Fruit fly (Drosophila melanogaster) whole organism, pupa: ENCODE data around the gene Tmem214.

Source experiments
- CG13204 ChIP-seq: fragments of 200-800 bp; sonication (Bioruptor generic); optimal IDR thresholded peaks from 2 replicates; lab custom pipeline; 2018; ENCODE audit warnings: missing biosample characterization, mild to moderate bottlenecking, missing genetic modification characterization, moderate library complexity
- CG14655 ChIP-seq: fragments of 200-800 bp; sonication (Bioruptor generic); optimal IDR thresholded peaks from 3 replicates; lab custom pipeline; 2017; ENCODE audit warnings: mild to moderate bottlenecking, missing biosample characterization, missing genetic modification reagents, missing genetic modification characterization
- CG15710 ChIP-seq: fragments of 200-800 bp; sonication (Bioruptor generic); optimal IDR thresholded peaks from 2 replicates; lab custom pipeline; 2018; ENCODE audit warnings: missing biosample characterization, mild to moderate bottlenecking, missing genetic modification characterization, moderate library complexity
- CG32121 ChIP-seq: fragments of 200-800 bp; sonication (Bioruptor generic); IDR thresholded peaks from 2 replicates; pipeline ENCODE4 v1.3.6; 2022; ENCODE audit warnings: missing biosample characterization, missing genetic modification characterization
- CG34367 ChIP-seq: fragments of 200-800 bp; sonication (Bioruptor generic); optimal IDR thresholded peaks from 2 replicates; lab custom pipeline; 2018; ENCODE audit warnings: missing biosample characterization, mild to moderate bottlenecking, missing genetic modification characterization
- CG8159 ChIP-seq: fragments of 200-800 bp; sonication (Bioruptor generic); optimal IDR thresholded peaks from 3 replicates; lab custom pipeline; 2018; ENCODE audit warnings: missing biosample characterization, mild to moderate bottlenecking, missing genetic modification characterization, moderate library complexity
- CG9948 ChIP-seq: fragments of 200-800 bp; sonication (Bioruptor generic); optimal IDR thresholded peaks from 2 replicates; lab custom pipeline; 2018; ENCODE audit warnings: missing biosample characterization, mild to moderate bottlenecking, missing genetic modification characterization, moderate library complexity
- D1 ChIP-seq: fragments of 200-800 bp; sonication (Bioruptor generic); optimal IDR thresholded peaks from 2 replicates; lab custom pipeline; 2018; ENCODE audit warnings: missing biosample characterization, mild to moderate bottlenecking, missing genetic modification characterization, moderate library complexity
- EcR ChIP-seq: fragments of 200-800 bp; sonication (Bioruptor generic); optimal IDR thresholded peaks from 3 replicates; lab custom pipeline; 2019; ENCODE audit warnings: missing biosample characterization, missing genetic modification characterization, mild to moderate bottlenecking, moderate library complexity, missing genetic modification reagents
- Pif1A ChIP-seq: fragments of 200-800 bp; sonication (Bioruptor generic); optimal IDR thresholded peaks from 3 replicates; lab custom pipeline; 2016; ENCODE audit warnings: missing biosample characterization, missing genetic modification characterization
- Snoo ChIP-seq: fragments of 200-800 bp; sonication (Bioruptor generic); optimal IDR thresholded peaks from 3 replicates; lab custom pipeline; 2017; ENCODE audit warnings: missing biosample characterization, mild to moderate bottlenecking, missing genetic modification characterization, inconsistent platforms

dm6 chr2L:10988026-10988425 is 18.0 kb upstream of the Tmem214 start:
- TF ChIP-seq CG13204, result no peak
- TF ChIP-seq D1, result no peak
- no peak for TF ChIP-seq CG15710 (tag; lab: Kevin White, UChicago)
- no peak for TF ChIP-seq EcR
- no peak for TF ChIP-seq CG9948 (tag; lab: Kevin White, UChicago)
- TF ChIP-seq CG8159, result no peak
- TF ChIP-seq Pif1A (GFP tag; lab: Kevin White, UChicago), result no peak
- no peak for TF ChIP-seq CG34367
- no peak for TF ChIP-seq CG32121 (GFP tag; lab: Robert Waterston, UW)
- no peak for TF ChIP-seq CG14655 (GFP tag; lab: Kevin White, UChicago)
- TF ChIP-seq Snoo (tag; lab: Kevin White, UChicago), result no peak
